Worm (Caenorhabditis elegans): ENCODE data around the gene idpa-2.

Gene idpa-2

ce11 chrII:8814231-8814630, 21.7 kb upstream of the idpa-2 start:
- TF ChIP-seq lin-38 (GFP tag; IDR thresholded peaks at IDR 0.05) (no peak), nhr-28 (tag; optimal IDR thresholded peaks at IDR 0.05) (peak; percentile 94), aha-1 (tag) (peak; percentile 99)

DNA sequence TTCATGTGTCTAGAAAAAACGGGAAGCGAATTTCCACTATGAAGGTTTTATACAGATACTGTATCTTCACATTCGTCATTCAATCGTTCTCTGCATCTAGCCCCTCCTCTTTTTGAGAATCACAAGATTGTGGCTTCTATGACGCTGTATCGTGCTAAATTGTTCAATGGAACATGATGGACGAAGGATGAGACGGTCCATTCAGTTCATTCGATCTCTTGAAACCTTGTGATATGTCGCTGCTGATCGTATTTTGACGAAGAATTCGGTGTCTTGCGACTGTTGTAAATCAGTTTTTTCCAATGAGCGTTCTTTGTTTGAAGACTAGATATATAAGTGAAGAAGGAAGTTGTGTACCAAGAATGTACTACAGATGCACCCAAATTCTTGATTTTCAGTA, 21.1 kb upstream of the idpa-2 start:
- TF ChIP-seq mdl-1 (tag; optimal IDR thresholded peaks at IDR 0.05) (peak in 1 of 2 experiments; percentile 79), nhr-42 (GFP tag; IDR thresholded peaks at IDR 0.05) (no peak), zfp-2 (tag; optimal IDR thresholded peaks at IDR 0.05) (no peak), aly-2 (tag; optimal IDR thresholded peaks at IDR 0.05) (no peak), nhr-10 (tag; optimal IDR thresholded peaks at IDR 0.05) (peak; percentile 86), hlh-11 (tag; optimal IDR thresholded peaks at IDR 0.05) (peak; percentile 88), daf-8 (GFP tag; IDR thresholded peaks at IDR 0.05) (no peak), rbr-2 (tag; optimal IDR thresholded peaks at IDR 0.05) (no peak), nhr-41 (GFP tag; IDR thresholded peaks at IDR 0.05) (no peak), Y105C5A.15 (GFP tag; IDR thresholded peaks at IDR 0.05) (no peak), duxl-1 (tag; optimal IDR thresholded peaks at IDR 0.05; ENCODE audit: poor library complexity) (no peak), arid-1 (GFP tag; conservative IDR thresholded peaks at IDR 0.05) (no peak), dmd-8 (GFP tag; IDR thresholded peaks at IDR 0.05) (no peak), mes-2 (tag; optimal IDR thresholded peaks at IDR 0.05; ENCODE audit: poor library complexity, severe bottlenecking) (peak; percentile 29), nhr-11 (tag; optimal IDR thresholded peaks at IDR 0.05) (peak; percentile 18), lin-38 (GFP tag; IDR thresholded peaks at IDR 0.05) (no peak), Y48G9A.11 (GFP tag; IDR thresholded peaks at IDR 0.05) (no peak), egl-27 (tag; optimal IDR thresholded peaks at IDR 0.05) (no peak), snpc-1.2 (GFP tag; IDR thresholded peaks at IDR 0.05) (no peak), aha-1 (tag) (peak; percentile 92), nhr-25 (tag; optimal IDR thresholded peaks at IDR 0.05; ENCODE audit: borderline replicate concordance, insufficient read depth) (no peak), ceh-62 (tag; optimal IDR thresholded peaks at IDR 0.05) (no peak), ceh-28 (tag; optimal IDR thresholded peaks at IDR 0.05) (no peak), pqm-1 (tag; optimal IDR thresholded peaks at IDR 0.05) (no peak), mep-1 (tag; optimal IDR thresholded peaks at IDR 0.05) (no peak), skn-1 (tag; optimal IDR thresholded peaks at IDR 0.05) (no peak), snpc-4 (tag; optimal IDR thresholded peaks at IDR 0.05) (no peak), nhr-76 (tag; optimal IDR thresholded peaks at IDR 0.05) (no peak), cey-2 (tag; optimal IDR thresholded peaks at IDR 0.05; ENCODE audit: borderline replicate concordance, insufficient read depth) (peak; percentile 40), nhr-48 (tag; optimal IDR thresholded peaks at IDR 0.05) (peak; percentile 97), hlh-30 (tag; optimal IDR thresholded peaks at IDR 0.05; ENCODE audit: insufficient read depth) (peak; percentile 90), ces-1 (GFP tag; optimal IDR thresholded peaks at IDR 0.05) (no peak), lsy-2 (tag; optimal IDR thresholded peaks at IDR 0.05) (peak; percentile 7 to 50), lin-1 (GFP tag; IDR thresholded peaks at IDR 0.05) (no peak), spr-1 (tag; optimal IDR thresholded peaks at IDR 0.05) (no peak), vab-7 (GFP tag; IDR thresholded peaks at IDR 0.05) (no peak), hmg-1.1 (GFP tag; IDR thresholded peaks at IDR 0.05) (no peak), egl-43 (GFP tag; IDR thresholded peaks at IDR 0.05) (no peak), mxl-3 (GFP tag; optimal IDR thresholded peaks at IDR 0.05) (no peak), T26A8.4 (GFP tag; IDR thresholded peaks at IDR 0.05) (no peak), madf-5 (GFP tag; IDR thresholded peaks at IDR 0.05) (no peak), ZK337.2 (GFP tag; IDR thresholded peaks at IDR 0.05) (no peak), F37D6.2 (tag; optimal IDR thresholded peaks at IDR 0.05) (no peak), ceh-20 (GFP tag; IDR thresholded peaks at IDR 0.05) (0 out of 2 replicates have a peak, but pooled peaks have one; percentile 21), zag-1 (tag; optimal IDR thresholded peaks at IDR 0.05) (no peak), set-16 (GFP tag; IDR thresholded peaks at IDR 0.05) (no peak), unc-130 (GFP tag; optimal IDR thresholded peaks at IDR 0.05) (no peak), unc-39 (tag; optimal IDR thresholded peaks at IDR 0.05) (no peak), F26F4.8 (GFP tag; conservative IDR thresholded peaks at IDR 0.05) (no peak)

Measured in whole organism, L4 larva.